Worm (Caenorhabditis elegans) whole organism, mixed stage, embryonic: ENCODE results near the gene F55A4.3.

Source experiments
- ceh-39 ChIP-seq: fragments of 150-350 bp; optimal IDR thresholded peaks from 2 replicates; lab custom pipeline; 2014; ENCODE audit warnings: missing biosample characterization, missing genetic modification characterization
- elt-1 ChIP-seq: sonication (generic microtip); optimal IDR thresholded peaks from 2 replicates; lab custom pipeline; 2017; ENCODE audit warnings: missing genetic modification characterization, mild to moderate bottlenecking, missing compliant biosample characterization, antibody characterized with exemption, moderate library complexity, borderline replicate concordance; ENCODE audit not compliant: insufficient read depth
- elt-3 ChIP-seq: fragments of 150-350 bp; optimal IDR thresholded peaks from 2 replicates; lab custom pipeline; 2014; ENCODE audit warnings: missing biosample characterization, missing genetic modification characterization
- lin-13 ChIP-seq: fragments of 150-350 bp; optimal IDR thresholded peaks from 2 replicates; lab custom pipeline; 2014; ENCODE audit warnings: missing biosample characterization, missing genetic modification characterization
- lsy-2 ChIP-seq: fragments of 150-350 bp; optimal IDR thresholded peaks from 2 replicates; lab custom pipeline; 2014; ENCODE audit warnings: missing biosample characterization, missing genetic modification characterization
- mep-1 ChIP-seq: fragments of 150-350 bp; optimal IDR thresholded peaks from 2 replicates; lab custom pipeline; 2017; ENCODE audit warnings: missing biosample characterization, missing genetic modification reagents, missing genetic modification characterization, inconsistent platforms
- mls-2 ChIP-seq: sonication (generic microtip); optimal IDR thresholded peaks from 2 replicates; lab custom pipeline; 2016; ENCODE audit warnings: mild to moderate bottlenecking, missing genetic modification characterization, moderate library complexity, missing compliant biosample characterization
- pha-4 ChIP-seq: fragments of 150-350 bp; optimal IDR thresholded peaks from 2 replicates; lab custom pipeline; 2018; ENCODE audit warnings: missing biosample characterization, missing genetic modification reagents, missing genetic modification characterization
- ztf-11 ChIP-seq: fragments of 150-350 bp; optimal IDR thresholded peaks from 2 replicates; lab custom pipeline; 2014; ENCODE audit warnings: missing biosample characterization, missing genetic modification characterization

- TF ChIP-seq mls-2 (tag; lab: Kevin White, UChicago) (no peak), pha-4 (tag; lab: Kevin White, UChicago) (no peak), mep-1 (tag; lab: Kevin White, UChicago) (no peak), elt-3 (tag; lab: Kevin White, UChicago) (no peak), ceh-39 (no peak), ztf-11 (tag; lab: Kevin White, UChicago) (no peak), elt-1 (tag; lab: Kevin White, UChicago) (no peak), lsy-2 (tag; lab: Kevin White, UChicago) (no peak), lin-13 (tag; lab: Kevin White, UChicago) (no peak)
These were observed 2.5 kb upstream of the F55A4.3 start for ce11 chrX:1027370-1027769.
